Fruit fly (Drosophila melanogaster): ENCODE measurements around the gene CG31446.

CG31446 gene

DNA sequence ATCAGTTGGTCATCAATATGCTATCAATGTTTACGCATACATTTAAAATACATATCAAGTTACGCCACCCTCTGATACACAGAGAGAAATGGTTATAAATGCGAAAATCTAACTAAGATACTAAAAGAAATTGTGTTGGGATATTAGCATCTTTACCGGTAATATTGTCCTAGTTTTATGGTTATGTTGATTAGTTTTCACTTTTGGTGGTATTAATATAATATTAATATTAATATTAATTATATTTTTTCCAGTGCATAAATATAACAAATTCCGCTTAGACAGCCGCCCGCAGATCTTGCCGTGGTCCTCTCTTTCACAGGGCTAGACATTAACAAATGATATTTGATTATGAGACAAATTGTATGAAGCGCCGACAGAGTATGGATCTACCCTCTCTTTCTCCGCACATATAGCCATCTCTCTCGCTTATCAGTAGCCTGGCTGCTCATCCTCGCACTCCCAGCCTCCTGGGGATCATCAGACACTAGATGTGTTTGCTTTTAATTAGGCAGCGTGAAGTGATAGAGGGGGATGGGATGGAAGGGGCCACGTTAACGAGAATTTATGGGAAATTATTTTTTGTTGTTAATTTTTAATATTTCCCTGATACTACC, 40.1 kb upstream of the CG31446 start (continued):
- no peak for TF ChIP-seq CG7928 (GFP tag; optimal IDR thresholded peaks at IDR 0.05)
- no peak for TF ChIP-seq CG12299 (tag; optimal IDR thresholded peaks at IDR 0.05)
- no peak for TF ChIP-seq cad (GFP tag; optimal IDR thresholded peaks at IDR 0.05)
- TF ChIP-seq CG7372 (GFP tag; IDR thresholded peaks at IDR 0.05), result no peak
- TF ChIP-seq CG6683 (GFP tag; optimal IDR thresholded peaks at IDR 0.05), result no peak
- TF ChIP-seq Mes4 (GFP tag; optimal IDR thresholded peaks at IDR 0.05), result no peak
- peak; percentile 1 for TF ChIP-seq CG2202 (tag; optimal IDR thresholded peaks at IDR 0.05)
- peak; percentile 75; the same call in 2 of the 3 replicates for TF ChIP-seq zfh1 (GFP tag; IDR thresholded peaks at IDR 0.05)
- no peak for TF ChIP-seq HLH3B (GFP tag; IDR thresholded peaks at IDR 0.05)
- no peak for TF ChIP-seq vnd (GFP tag; IDR thresholded peaks at IDR 0.05; ENCODE audit: partially characterized antibody)
- no peak for TF ChIP-seq prd (optimal IDR thresholded peaks at IDR 0.05)
- peak; percentile 75 for TF ChIP-seq prd (GFP tag; IDR thresholded peaks at IDR 0.05)
- TF ChIP-seq Dll (GFP tag; IDR thresholded peaks at IDR 0.05; ENCODE audit: partially characterized antibody), result no peak
- TF ChIP-seq Abd-B (GFP tag; optimal IDR thresholded peaks at IDR 0.05), result peak; percentile 30
- no peak for TF ChIP-seq C15 (GFP tag; IDR thresholded peaks at IDR 0.05)
- TF ChIP-seq Mad (GFP tag; optimal IDR thresholded peaks at IDR 0.05), result no peak
- no peak for TF ChIP-seq gcm2 (GFP tag; optimal IDR thresholded peaks at IDR 0.05)
- TF ChIP-seq CG10565 (GFP tag; optimal IDR thresholded peaks at IDR 0.05), result no peak
- TF ChIP-seq hkb (optimal IDR thresholded peaks at IDR 0.05), result no peak
- TF ChIP-seq hkb (GFP tag; IDR thresholded peaks at IDR 0.05), result peak; percentile 35; the same call in 1 of the 2 replicates
- TF ChIP-seq ems (GFP tag; optimal IDR thresholded peaks at IDR 0.05), result no peak
- no peak for TF ChIP-seq CG4854 (GFP tag; optimal IDR thresholded peaks at IDR 0.05)
- no peak for TF ChIP-seq sim (GFP tag; IDR thresholded peaks at IDR 0.05)
- no peak for TF ChIP-seq ap (GFP tag; IDR thresholded peaks at IDR 0.05)
- TF ChIP-seq CG17802 (tag; optimal IDR thresholded peaks at IDR 0.05), result no peak
- peak; percentile 70 for TF ChIP-seq CG33557 (GFP tag; optimal IDR thresholded peaks at IDR 0.05)
- no peak for TF ChIP-seq dysf (GFP tag; IDR thresholded peaks at IDR 0.05)
- TF ChIP-seq cato (GFP tag; optimal IDR thresholded peaks at IDR 0.05; ENCODE audit: borderline replicate concordance), result no peak
- TF ChIP-seq CG7839 (tag; optimal IDR thresholded peaks at IDR 0.05), result peak; percentile 56
- TF ChIP-seq Dek (tag; optimal IDR thresholded peaks at IDR 0.05), result no peak
- no peak for TF ChIP-seq CG7357 (GFP tag; IDR thresholded peaks at IDR 0.05)
- no peak for TF ChIP-seq dan (GFP tag; IDR thresholded peaks at IDR 0.05)
- 0 out of 2 replicates have a peak, but pooled peaks have one; percentile 6 for TF ChIP-seq ranshi (GFP tag; IDR thresholded peaks at IDR 0.05)
- no peak for TF ChIP-seq BtbVII (GFP tag; optimal IDR thresholded peaks at IDR 0.05)
- TF ChIP-seq CG1832 (GFP tag; optimal IDR thresholded peaks at IDR 0.05), result peak; percentile 54
- peak; percentile 60 for TF ChIP-seq CG11504 (tag; optimal IDR thresholded peaks at IDR 0.05)
- no peak for TF ChIP-seq Camta (GFP tag; optimal IDR thresholded peaks at IDR 0.05)
- no peak for TF ChIP-seq CG10462 (GFP tag; optimal IDR thresholded peaks at IDR 0.05)
- TF ChIP-seq CG6854 (GFP tag; optimal IDR thresholded peaks at IDR 0.05), result no peak
- TF ChIP-seq CG13296 (GFP tag; optimal IDR thresholded peaks at IDR 0.05), result no peak
- TF ChIP-seq CG2120 (GFP tag; optimal IDR thresholded peaks at IDR 0.05), result no peak
- TF ChIP-seq sob (GFP tag; IDR thresholded peaks at IDR 0.05), result no peak
- TF ChIP-seq tio (GFP tag; optimal IDR thresholded peaks at IDR 0.05), result no peak
- TF ChIP-seq CG14441 (GFP tag; IDR thresholded peaks at IDR 0.05), result no peak
- TF ChIP-seq CG18011 (GFP tag; optimal IDR thresholded peaks at IDR 0.05), result no peak
- no peak for TF ChIP-seq CG17612 (GFP tag; IDR thresholded peaks at IDR 0.05)
- no peak for TF ChIP-seq pfk (GFP tag; optimal IDR thresholded peaks at IDR 0.05)
- no peak for TF ChIP-seq CG3281 (GFP tag; optimal IDR thresholded peaks at IDR 0.05)
- no peak for TF ChIP-seq CG32532 (GFP tag; IDR thresholded peaks at IDR 0.05)
- TF ChIP-seq stwl (tag; optimal IDR thresholded peaks at IDR 0.05), result peak; percentile 32
- no peak for TF ChIP-seq zen2 (GFP tag; IDR thresholded peaks at IDR 0.05; ENCODE audit: partially characterized antibody)

Data from whole organism, embryonic.